Fruit fly (Drosophila melanogaster): ENCODE data around the gene NHP2.

Gene NHP2

dm6 chr3L:14780187-14780586 lies 21.8 kb downstream of the NHP2 start (continued):
- no peak for TF ChIP-seq sens-2 (GFP tag; IDR thresholded peaks at IDR 0.05)
- no peak for TF ChIP-seq CG9876 (GFP tag; optimal IDR thresholded peaks at IDR 0.05)
- TF ChIP-seq Rfx (GFP tag; IDR thresholded peaks at IDR 0.05) = peak; percentile 13; the same call in 1 of the 2 replicates
- TF ChIP-seq CG18619 (GFP tag; optimal IDR thresholded peaks at IDR 0.05) = peak; percentile 45
- peak; percentile 39 for TF ChIP-seq pfk (GFP tag; optimal IDR thresholded peaks at IDR 0.05)
- no peak for TF ChIP-seq CG15479 (GFP tag; optimal IDR thresholded peaks at IDR 0.05)
- TF ChIP-seq HmgD (GFP tag; optimal IDR thresholded peaks at IDR 0.05) = no peak
- TF ChIP-seq CG7987 (GFP tag; optimal IDR thresholded peaks at IDR 0.05) = peak; percentile 75
- no peak for TF ChIP-seq Dip2 (GFP tag; IDR thresholded peaks at IDR 0.05)
- TF ChIP-seq CG3847 (GFP tag; IDR thresholded peaks at IDR 0.05) = no peak
- TF ChIP-seq gt (GFP tag; IDR thresholded peaks at IDR 0.05) = no peak
- TF ChIP-seq lov (optimal IDR thresholded peaks at IDR 0.05) = no peak
- peak; percentile 79; the same call in 1 of the 3 replicates for TF ChIP-seq lov (GFP tag; IDR thresholded peaks at IDR 0.05)
- TF ChIP-seq MBD-R2 (GFP tag; IDR thresholded peaks at IDR 0.05) = no peak
- no peak for TF ChIP-seq bowl (GFP tag; IDR thresholded peaks at IDR 0.05)
- TF ChIP-seq trem (tag; optimal IDR thresholded peaks at IDR 0.05) = no peak
- TF ChIP-seq dpn (GFP tag; optimal IDR thresholded peaks at IDR 0.05) = no peak
- TF ChIP-seq CG18599 (GFP tag; optimal IDR thresholded peaks at IDR 0.05) = peak; percentile 58
- TF ChIP-seq CG14441 (GFP tag; IDR thresholded peaks at IDR 0.05) = no peak
- TF ChIP-seq CG18476 (GFP tag; optimal IDR thresholded peaks at IDR 0.05) = peak; percentile 45
- no peak for TF ChIP-seq CG17385 (GFP tag; optimal IDR thresholded peaks at IDR 0.05)
- TF ChIP-seq fd3F (GFP tag; optimal IDR thresholded peaks at IDR 0.05) = no peak
- TF ChIP-seq sug (tag; optimal IDR thresholded peaks at IDR 0.05) = peak; percentile 95
- peak; percentile 15 for TF ChIP-seq CG12659 (GFP tag; optimal IDR thresholded peaks at IDR 0.05)
- no peak for TF ChIP-seq knrl (GFP tag; IDR thresholded peaks at IDR 0.05; ENCODE audit: partially characterized antibody)
- no peak for TF ChIP-seq her (GFP tag; optimal IDR thresholded peaks at IDR 0.05)
- no peak for TF ChIP-seq pb (GFP tag; optimal IDR thresholded peaks at IDR 0.05)
- peak; percentile 41 for TF ChIP-seq CG33557 (GFP tag; optimal IDR thresholded peaks at IDR 0.05)
- no peak for TF ChIP-seq eyg (GFP tag; optimal IDR thresholded peaks at IDR 0.05)
- TF ChIP-seq CG2712 (tag; optimal IDR thresholded peaks at IDR 0.05) = no peak
- TF ChIP-seq chm (GFP tag; IDR thresholded peaks at IDR 0.05) = peak; percentile 45; the same call in 1 of the 2 replicates
- no peak for TF ChIP-seq Opbp (GFP tag; IDR thresholded peaks at IDR 0.05; ENCODE audit: partially characterized antibody)
- no peak for TF ChIP-seq Dek (tag; optimal IDR thresholded peaks at IDR 0.05)
- peak; percentile 4 for TF ChIP-seq CG8924 (tag; optimal IDR thresholded peaks at IDR 0.05)
- no peak for TF ChIP-seq Side (GFP tag; optimal IDR thresholded peaks at IDR 0.05)
- no peak for TF ChIP-seq CG11504 (tag; optimal IDR thresholded peaks at IDR 0.05)
- no peak for TF ChIP-seq Lpt (GFP tag; optimal IDR thresholded peaks at IDR 0.05)
- no peak for TF ChIP-seq CkIIα-i1 (GFP tag; IDR thresholded peaks at IDR 0.05)
- no peak for TF ChIP-seq ab (GFP tag; optimal IDR thresholded peaks at IDR 0.05)
- no peak for TF ChIP-seq sr (GFP tag; IDR thresholded peaks at IDR 0.05)
- TF ChIP-seq CG13287 (GFP tag; IDR thresholded peaks at IDR 0.05; ENCODE audit: partially characterized antibody) = no peak
- TF ChIP-seq CG13624 (GFP tag; optimal IDR thresholded peaks at IDR 0.05) = no peak
- TF ChIP-seq Doc2 (GFP tag; IDR thresholded peaks at IDR 0.05) = no peak
- peak; percentile 68 for TF ChIP-seq CG17568 (GFP tag; optimal IDR thresholded peaks at IDR 0.05)
- TF ChIP-seq scrt (GFP tag; optimal IDR thresholded peaks at IDR 0.05) = no peak
- no peak for TF ChIP-seq CG8478 (optimal IDR thresholded peaks at IDR 0.05)
- TF ChIP-seq insv (GFP tag; optimal IDR thresholded peaks at IDR 0.05) = no peak
- no peak for TF ChIP-seq gcm (GFP tag; optimal IDR thresholded peaks at IDR 0.05)
- peak; percentile 55 for TF ChIP-seq fd64A (GFP tag; optimal IDR thresholded peaks at IDR 0.05)
- no peak for TF ChIP-seq jigr1 (GFP tag; IDR thresholded peaks at IDR 0.05)
- TF ChIP-seq row (GFP tag; IDR thresholded peaks at IDR 0.05) = no peak
- TF ChIP-seq CHES-1-like (GFP tag; optimal IDR thresholded peaks at IDR 0.05) = peak; percentile 20

Measured in whole organism, embryonic.